Worm (Caenorhabditis elegans): ENCODE data around the gene kin-16.

kin-16 gene

DNA sequence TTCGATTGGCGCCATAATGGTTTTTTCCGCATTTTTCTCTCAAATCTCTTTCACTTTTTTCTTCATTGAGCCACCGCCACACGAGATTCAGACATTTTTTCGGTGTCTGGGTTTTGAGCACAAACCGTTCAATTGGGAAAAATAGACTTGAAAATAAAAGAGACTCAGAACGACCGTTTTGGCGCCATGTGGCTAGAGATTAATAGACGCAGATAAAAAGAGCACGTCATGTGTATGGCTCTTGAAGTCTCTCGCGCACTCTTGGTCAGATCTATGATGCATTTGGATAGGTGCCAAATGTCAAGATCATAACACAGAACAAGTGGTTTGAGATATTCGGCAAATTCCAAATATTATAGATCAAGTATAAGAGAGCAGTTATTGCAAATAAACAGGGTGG lies 45.5 kb upstream of the kin-16 start:
- TF ChIP-seq ztf-11 (tag; optimal IDR thresholded peaks at IDR 0.05), result no peak
- peak; percentile 47; the same call in 1 of the 2 replicates for TF ChIP-seq dmd-6 (GFP tag; IDR thresholded peaks at IDR 0.05)
- no peak for TF ChIP-seq daf-16 (GFP tag; optimal IDR thresholded peaks at IDR 0.05)
- TF ChIP-seq daf-16 (tag; optimal IDR thresholded peaks at IDR 0.05), result peak; percentile 14
- TF ChIP-seq nhr-76 (tag; optimal IDR thresholded peaks at IDR 0.05), result no peak
- TF ChIP-seq zip-11 (GFP tag; IDR thresholded peaks at IDR 0.05), result no peak
- no peak for TF ChIP-seq nhr-48 (tag; optimal IDR thresholded peaks at IDR 0.05)
- no peak for TF ChIP-seq Y5F2A.4 (GFP tag; optimal IDR thresholded peaks at IDR 0.05)
- TF ChIP-seq attf-4 (tag; optimal IDR thresholded peaks at IDR 0.05), result no peak
- TF ChIP-seq T20F7.1 (GFP tag; optimal IDR thresholded peaks at IDR 0.05), result no peak
- TF ChIP-seq fkh-10 (GFP tag; optimal IDR thresholded peaks at IDR 0.05), result no peak
- no peak for TF ChIP-seq mxl-3 (GFP tag; optimal IDR thresholded peaks at IDR 0.05)
- TF ChIP-seq spr-1 (tag; optimal IDR thresholded peaks at IDR 0.05), result no peak
- no peak for TF ChIP-seq mdt-29 (GFP tag; IDR thresholded peaks at IDR 0.05)
- TF ChIP-seq Y75B8A.6 (GFP tag; IDR thresholded peaks at IDR 0.05), result no peak
- TF ChIP-seq aha-1 (tag), result peak; percentile 87
- no peak for TF ChIP-seq ama-1 (optimal IDR thresholded peaks at IDR 0.05)
- no peak for TF ChIP-seq set-16 (GFP tag; IDR thresholded peaks at IDR 0.05)
- no peak for TF ChIP-seq F37D6.2 (tag; optimal IDR thresholded peaks at IDR 0.05)
- TF ChIP-seq D1046.2 (GFP tag; IDR thresholded peaks at IDR 0.05), result no peak
- TF ChIP-seq ctbp-1 (GFP tag; IDR thresholded peaks at IDR 0.05), result no peak
- no peak for TF ChIP-seq daf-8 (GFP tag; IDR thresholded peaks at IDR 0.05)

DNA sequence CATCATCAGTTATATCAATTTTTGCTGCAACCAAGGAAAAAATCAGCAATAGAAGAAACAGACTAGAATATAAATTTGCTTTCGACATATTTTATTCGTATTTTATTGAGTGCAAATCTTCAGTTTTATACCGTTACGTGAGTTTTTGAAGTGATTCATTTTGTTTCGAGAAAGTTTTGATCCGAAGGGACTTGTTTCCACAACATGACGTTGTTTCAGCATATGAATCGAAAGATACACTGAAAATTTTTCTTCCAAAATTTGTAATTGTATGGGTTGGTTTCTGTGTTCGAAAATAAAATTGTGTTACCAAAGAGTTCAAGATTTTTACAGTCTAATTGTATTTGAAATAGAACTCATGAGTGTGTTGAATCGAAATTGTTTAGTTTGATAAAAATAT lies 44.1 kb upstream of the kin-16 start, which contains the start of gene T19H5.7:
T19H5.7 (minus strand) TSS at position 101 of the 400 bp plus-strand sequence.
- TF ChIP-seq tra-1 (GFP tag; IDR thresholded peaks at IDR 0.05) (no peak), nhr-41 (GFP tag; IDR thresholded peaks at IDR 0.05) (no peak), dpl-1 (GFP tag; optimal IDR thresholded peaks at IDR 0.05) (no peak), T20F7.1 (GFP tag; optimal IDR thresholded peaks at IDR 0.05) (no peak), ZK337.2 (GFP tag; IDR thresholded peaks at IDR 0.05) (no peak), skn-1 (tag; optimal IDR thresholded peaks at IDR 0.05) (no peak), arid-1 (GFP tag; conservative IDR thresholded peaks at IDR 0.05) (no peak), dve-1 (tag; optimal IDR thresholded peaks at IDR 0.05; ENCODE audit: insufficient read depth) (no peak), lin-29 (GFP tag; IDR thresholded peaks at IDR 0.05) (no peak), nhr-76 (tag; optimal IDR thresholded peaks at IDR 0.05) (no peak), nhr-10 (tag; optimal IDR thresholded peaks at IDR 0.05) (no peak)

DNA sequence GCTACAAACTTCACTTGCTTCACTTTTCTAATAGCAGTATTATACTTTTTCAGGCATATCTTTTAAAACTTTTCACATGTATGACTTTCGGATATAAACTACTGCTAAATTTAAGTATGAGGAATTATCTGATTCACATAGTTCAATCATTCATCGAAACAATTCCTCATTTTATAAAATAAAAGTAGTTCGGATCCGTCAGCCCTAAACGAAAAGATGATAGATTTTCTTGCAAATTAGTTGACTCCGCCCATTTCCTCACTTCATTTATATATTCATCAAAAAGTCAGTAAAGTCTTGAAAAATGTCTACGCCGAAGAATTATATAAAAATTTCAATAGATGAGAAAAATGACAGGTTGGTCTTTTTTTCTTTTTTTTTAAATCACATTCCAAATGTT lies 41.7 kb upstream of the kin-16 start, which contains the start of gene chil-27:
chil-27 (plus strand) TSS at position 301 of the 400 bp plus-strand sequence.
- TF ChIP-seq T20F7.1 (GFP tag; optimal IDR thresholded peaks at IDR 0.05) (no peak), lin-13 (GFP tag; optimal IDR thresholded peaks at IDR 0.05) (no peak)

DNA sequence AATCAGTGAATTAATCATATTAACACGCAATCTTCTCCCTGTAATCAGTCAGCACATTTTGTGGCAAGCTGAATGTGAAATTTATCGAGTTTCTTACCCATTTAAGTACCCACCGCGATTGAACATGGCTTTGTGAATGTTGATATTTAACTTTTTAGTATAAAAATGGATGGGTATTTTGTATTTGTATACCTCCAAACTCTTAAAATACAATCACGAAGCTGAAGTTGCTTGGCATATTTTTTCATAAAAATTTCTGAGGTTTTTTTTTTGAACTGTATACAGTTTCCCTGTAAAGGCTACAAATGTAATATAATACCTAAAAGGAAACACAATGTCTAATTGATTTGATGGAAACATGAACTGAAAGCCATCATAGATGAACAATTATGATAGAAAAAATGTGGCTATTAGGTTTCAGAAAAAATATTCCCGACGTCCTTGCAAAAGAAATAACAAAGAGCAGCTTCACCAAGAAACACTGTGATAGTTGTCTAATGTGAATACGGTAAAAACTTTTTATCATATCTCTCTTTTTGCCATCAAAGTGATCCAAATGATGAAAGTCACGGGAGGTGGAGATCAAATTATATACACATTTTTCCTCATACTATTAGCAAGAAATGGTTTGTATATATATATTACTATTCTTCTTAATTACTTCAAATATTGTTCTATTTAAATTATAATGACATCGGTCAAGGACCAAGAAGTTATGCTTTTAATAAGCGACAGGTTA lies 38.6 kb upstream of the kin-16 start, which contains the start of the genes chil-25 and chil-26:
chil-25 (minus strand) TSS at position 101 of the 739 bp plus-strand sequence.
chil-26 (plus strand) TSS at position 689 of the 739 bp plus-strand sequence.
- TF ChIP-seq unc-62 (GFP tag; optimal IDR thresholded peaks at IDR 0.05 in 1 of 2) (peak in 1 of 2 experiments; percentile 82), unc-62 (tag; optimal IDR thresholded peaks at IDR 0.05) (no peak), zfp-3 (GFP tag; conservative IDR thresholded peaks at IDR 0.05) (no peak), pqm-1 (tag; optimal IDR thresholded peaks at IDR 0.05) (no peak), hlh-11 (tag; optimal IDR thresholded peaks at IDR 0.05) (no peak)

Data from whole organism, L4 larva.